Fruit fly (Drosophila melanogaster): ENCODE measurements around the gene CG8925.
"Not testable (repeated sequence)": the region's sequence is repeated elsewhere in the genome, so short reads cannot be mapped to it uniquely, and the experiment has no call there.

Gene CG8925

dm6 chr3R:16168088-16168487 lies 3.7 kb upstream of the CG8925 start:
- TF ChIP-seq Myc (optimal IDR thresholded peaks at IDR 0.05) (no peak), insv (optimal IDR thresholded peaks at IDR 0.05) (no peak), psq (optimal IDR thresholded peaks at IDR 0.05) (no peak), h (optimal IDR thresholded peaks at IDR 0.05) (no peak), ttk (optimal IDR thresholded peaks at IDR 0.05) (no peak), Sin3A (optimal IDR thresholded peaks at IDR 0.05) (no peak)

DNA sequence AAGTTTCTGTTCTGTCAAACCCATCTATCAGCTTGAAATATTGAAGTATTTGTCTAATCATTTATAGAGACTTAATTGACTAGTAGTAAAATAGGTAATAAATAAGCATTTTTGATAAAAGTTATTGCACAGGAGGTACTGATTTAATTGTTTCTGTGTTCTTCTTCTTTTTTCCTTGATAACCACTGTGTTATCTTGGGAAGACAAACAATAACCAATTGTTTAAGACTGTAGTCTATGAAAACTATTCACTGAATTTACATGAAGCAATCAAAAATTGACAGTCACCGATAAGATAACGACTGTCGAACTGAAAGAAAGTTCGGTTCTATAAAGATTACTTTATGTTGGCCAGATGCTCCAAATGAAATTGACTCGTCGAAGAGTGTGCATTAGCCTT lies 1.7 kb downstream of the CG8925 start:
- TF ChIP-seq ttk (optimal IDR thresholded peaks at IDR 0.05): no peak
- TF ChIP-seq h (optimal IDR thresholded peaks at IDR 0.05): no peak
- TF ChIP-seq insv (optimal IDR thresholded peaks at IDR 0.05): no peak
- TF ChIP-seq Sin3A (optimal IDR thresholded peaks at IDR 0.05): no peak
- no peak for TF ChIP-seq Myc (optimal IDR thresholded peaks at IDR 0.05)
- TF ChIP-seq psq (optimal IDR thresholded peaks at IDR 0.05): no peak

DNA sequence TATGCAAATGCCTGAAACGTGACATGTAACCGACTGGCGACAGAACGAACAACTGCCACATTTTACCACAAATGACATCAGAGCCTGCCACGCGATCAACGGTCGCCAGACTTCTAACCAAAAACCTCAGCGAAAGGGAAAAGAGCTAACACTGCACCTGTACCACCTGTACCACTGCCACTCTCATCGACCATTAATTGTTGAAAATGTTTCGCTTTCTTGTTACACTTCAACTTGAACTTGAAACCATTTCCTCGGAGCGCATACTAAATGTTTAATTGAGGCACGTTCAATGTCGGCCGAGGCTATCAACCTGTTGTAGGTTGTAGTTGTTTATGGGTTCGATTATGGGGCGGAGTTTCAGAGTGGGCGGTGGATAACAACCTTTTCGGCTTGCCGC lies 4.7 kb downstream of the CG8925 start:
- no peak for TF ChIP-seq ttk (optimal IDR thresholded peaks at IDR 0.05)
- TF ChIP-seq Sin3A (optimal IDR thresholded peaks at IDR 0.05): no peak
- no peak for TF ChIP-seq insv (optimal IDR thresholded peaks at IDR 0.05)
- no peak for TF ChIP-seq h (optimal IDR thresholded peaks at IDR 0.05)
- no peak for TF ChIP-seq psq (optimal IDR thresholded peaks at IDR 0.05)
- TF ChIP-seq Myc (optimal IDR thresholded peaks at IDR 0.05): no peak

DNA sequence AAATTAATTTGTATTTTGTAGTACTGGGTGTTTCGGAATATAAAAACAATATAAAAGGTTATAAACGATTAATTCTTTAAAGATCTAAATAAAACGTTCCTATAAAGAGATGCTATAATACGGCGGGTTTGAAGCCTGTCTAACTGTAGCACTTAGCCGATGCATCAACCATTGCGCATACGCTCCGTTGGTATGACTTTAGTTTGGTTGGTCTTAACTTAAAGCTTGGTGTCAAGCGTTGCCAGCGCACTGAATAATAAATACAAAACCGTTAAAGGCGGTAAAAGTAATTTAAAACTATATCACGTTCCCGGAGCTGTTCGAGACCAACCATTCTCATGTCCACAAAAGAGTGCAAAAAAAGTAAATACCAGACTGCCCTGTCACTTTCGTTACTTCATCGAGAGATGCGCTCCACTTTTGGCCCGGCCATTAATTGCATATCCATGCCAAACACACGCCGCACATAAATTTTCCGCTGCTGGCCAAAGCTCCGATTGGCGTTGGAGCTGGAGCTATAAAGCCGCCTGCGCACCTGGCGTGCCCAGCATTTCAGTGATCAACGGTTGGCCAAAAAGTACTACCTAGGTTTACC lies 8.8 kb downstream of the CG8925 start, which contains the start of gene CG8927:
CG8927 (plus strand) TSS at position 545 of the 595 bp plus-strand sequence.
- TF ChIP-seq Sin3A (optimal IDR thresholded peaks at IDR 0.05): no peak
- TF ChIP-seq psq (optimal IDR thresholded peaks at IDR 0.05): no peak
- no peak for TF ChIP-seq Myc (optimal IDR thresholded peaks at IDR 0.05)
- no peak for TF ChIP-seq ttk (optimal IDR thresholded peaks at IDR 0.05)
- TF ChIP-seq insv (optimal IDR thresholded peaks at IDR 0.05): no peak

DNA sequence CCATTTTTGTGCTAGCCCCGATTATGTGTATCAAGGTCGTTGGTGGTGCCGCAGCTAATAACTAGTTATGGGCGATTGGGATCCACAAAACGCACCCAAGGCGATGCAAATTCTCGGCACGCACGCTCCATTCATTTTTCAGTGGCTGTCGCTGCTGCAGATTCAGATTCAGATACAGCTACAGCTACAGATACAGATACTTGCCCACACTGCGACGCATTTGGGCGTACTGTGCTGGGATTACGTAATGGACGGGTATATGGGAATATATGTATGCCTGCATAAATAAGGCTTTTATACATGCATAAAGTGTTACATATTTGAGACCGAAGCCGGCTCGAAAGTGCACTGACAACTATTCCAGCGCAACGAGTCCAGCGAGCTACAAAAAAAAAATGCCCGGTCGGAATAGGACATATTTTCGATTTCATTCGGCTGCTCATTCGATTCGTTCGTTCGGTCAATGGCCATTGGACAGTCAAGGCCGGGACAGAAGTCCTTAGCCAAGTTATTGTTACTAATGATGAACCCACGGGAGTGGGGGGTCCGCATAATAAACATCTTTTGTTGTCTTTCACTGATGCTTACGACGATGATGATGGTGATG lies 10.6 kb downstream of the CG8925 start:
- no peak for TF ChIP-seq Myc (optimal IDR thresholded peaks at IDR 0.05)
- no peak for TF ChIP-seq ttk (optimal IDR thresholded peaks at IDR 0.05)
- TF ChIP-seq h (optimal IDR thresholded peaks at IDR 0.05): no peak
- TF ChIP-seq insv (optimal IDR thresholded peaks at IDR 0.05): no peak
- no peak for TF ChIP-seq psq (optimal IDR thresholded peaks at IDR 0.05)

DNA sequence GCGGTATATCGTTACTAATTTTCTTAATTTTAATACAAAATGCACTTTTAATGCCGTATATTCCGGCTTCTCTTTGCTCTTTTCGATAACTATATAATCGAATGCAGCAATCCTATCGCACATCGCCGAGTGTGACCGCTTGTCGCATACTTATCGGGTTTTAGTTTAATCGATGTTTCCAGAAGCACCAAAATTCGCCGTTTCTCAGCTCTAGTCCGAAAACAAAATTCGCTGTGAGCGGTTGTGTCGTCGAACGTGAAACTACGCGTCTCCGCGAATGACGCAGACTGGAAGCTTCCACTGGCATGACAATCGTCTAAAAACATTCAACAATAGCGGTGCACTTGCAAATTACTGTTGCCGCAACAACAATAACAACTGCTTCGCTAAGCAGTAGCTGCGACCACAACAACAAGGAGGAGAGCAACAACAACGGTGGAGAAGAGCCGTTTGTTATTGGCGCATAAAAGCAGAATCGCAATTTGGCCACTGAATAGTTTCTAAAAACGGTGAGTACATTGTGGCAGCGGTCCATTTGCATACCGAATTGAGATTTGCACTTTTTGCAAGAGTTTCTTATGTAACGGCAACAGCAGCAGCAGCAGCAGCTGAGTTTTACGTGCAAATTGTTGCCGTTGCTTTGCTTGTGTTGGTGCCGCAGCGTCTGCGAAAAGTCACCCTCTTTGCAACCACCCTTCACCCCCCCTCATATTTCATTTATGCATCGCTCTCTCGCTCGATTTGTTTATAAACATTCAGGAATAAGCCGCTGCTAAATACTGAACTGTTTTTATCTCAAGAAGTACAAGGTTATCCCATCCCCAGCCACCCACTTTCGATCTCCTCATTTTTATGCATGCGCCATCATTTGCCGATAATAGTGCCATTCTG lies 15.2 kb downstream of the CG8925 start, which contains the start of gene sra:
sra (plus strand) TSS at position 209 of the 891 bp plus-strand sequence.
- no peak for TF ChIP-seq h (optimal IDR thresholded peaks at IDR 0.05)
- TF ChIP-seq Sin3A (optimal IDR thresholded peaks at IDR 0.05): no peak
- TF ChIP-seq insv (optimal IDR thresholded peaks at IDR 0.05): no peak
- TF ChIP-seq psq (optimal IDR thresholded peaks at IDR 0.05): no peak
- no peak for TF ChIP-seq ttk (optimal IDR thresholded peaks at IDR 0.05)
- TF ChIP-seq Myc (optimal IDR thresholded peaks at IDR 0.05): no peak

DNA sequence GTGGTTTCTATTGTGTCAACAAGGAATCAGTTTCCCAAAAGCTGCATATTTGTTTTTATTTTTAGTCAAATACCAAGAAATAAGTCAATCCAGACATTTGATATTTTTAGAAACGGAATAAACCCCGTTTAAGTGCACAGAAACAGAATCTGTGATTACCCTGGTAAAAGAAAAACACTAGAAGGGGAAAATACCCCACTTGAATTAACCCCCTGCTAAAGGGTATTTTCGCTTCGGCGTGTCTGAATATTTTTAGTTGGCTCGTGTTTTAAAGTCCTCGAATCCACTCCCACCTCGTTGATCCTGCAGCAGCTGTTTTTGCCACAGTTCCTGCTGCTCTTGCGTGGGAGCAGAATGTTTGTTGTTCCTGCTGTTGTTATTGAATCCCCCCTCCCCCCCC lies 15.9 kb downstream of the CG8925 start:
- TF ChIP-seq ttk (optimal IDR thresholded peaks at IDR 0.05): no peak
- TF ChIP-seq Myc (optimal IDR thresholded peaks at IDR 0.05): no peak
- TF ChIP-seq h (optimal IDR thresholded peaks at IDR 0.05): no peak
- no peak for TF ChIP-seq insv (optimal IDR thresholded peaks at IDR 0.05)
- TF ChIP-seq Sin3A (optimal IDR thresholded peaks at IDR 0.05): no peak
- no peak for TF ChIP-seq psq (optimal IDR thresholded peaks at IDR 0.05)

DNA sequence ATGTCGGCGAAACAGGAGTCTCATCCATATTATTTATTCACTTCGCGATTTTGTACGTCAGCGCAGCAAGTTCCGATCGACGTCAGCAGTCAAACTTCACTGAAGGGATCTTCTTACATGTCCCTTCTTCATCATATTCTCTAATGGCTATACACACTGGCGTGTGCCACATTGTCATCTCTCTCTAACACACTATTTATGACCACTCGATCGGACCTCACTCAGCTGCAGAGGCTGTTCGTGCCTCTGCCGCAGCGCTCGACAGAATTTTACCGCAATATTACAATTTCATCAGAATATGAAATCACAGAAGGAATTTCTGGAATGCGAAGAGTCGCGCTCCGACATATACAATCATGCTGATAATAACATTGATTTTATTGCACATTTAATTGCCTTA lies 17.7 kb downstream of the CG8925 start, which contains the start of gene Bin1:
Bin1 (minus strand) TSS at position 101 of the 400 bp plus-strand sequence.
- not testable (repeated sequence) for TF ChIP-seq insv, ttk, h (optimal IDR thresholded peaks at IDR 0.05)

DNA sequence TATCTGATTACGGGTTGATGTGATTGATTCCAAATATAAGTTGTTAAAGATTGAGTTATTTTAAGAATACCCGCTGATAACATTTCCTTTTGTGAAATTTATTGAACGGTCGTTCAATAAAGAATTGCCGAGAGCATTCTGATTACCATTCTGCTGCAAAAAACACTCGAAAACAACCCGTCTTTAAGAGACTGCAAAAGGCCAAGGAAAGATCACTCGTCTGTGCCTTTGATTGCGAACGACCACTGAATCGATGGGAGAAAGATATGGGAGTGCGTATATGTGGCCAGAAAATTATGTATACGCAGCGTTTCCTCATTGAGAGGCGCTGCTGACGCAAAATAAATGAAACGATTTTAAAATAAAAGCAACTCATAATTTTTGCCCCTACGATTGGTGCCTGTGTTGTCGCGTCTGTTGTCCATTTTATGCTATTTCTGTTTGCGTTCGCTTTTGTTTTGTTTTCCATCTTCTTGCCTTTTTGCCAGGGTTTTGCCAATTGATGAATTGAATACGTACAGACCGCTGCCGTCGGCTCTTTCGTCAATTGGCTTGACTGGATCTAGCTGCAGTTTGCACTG lies 18.5 kb downstream of the CG8925 start:
- TF ChIP-seq insv (optimal IDR thresholded peaks at IDR 0.05) (no peak), ttk (optimal IDR thresholded peaks at IDR 0.05) (no peak), psq (optimal IDR thresholded peaks at IDR 0.05) (no peak)

dm6 chr3R:16190782-16191181 lies 19.0 kb downstream of the CG8925 start:
- TF ChIP-seq Myc (optimal IDR thresholded peaks at IDR 0.05): no peak
- no peak for TF ChIP-seq Sin3A (optimal IDR thresholded peaks at IDR 0.05)
- TF ChIP-seq ttk (optimal IDR thresholded peaks at IDR 0.05): no peak
- no peak for TF ChIP-seq psq (optimal IDR thresholded peaks at IDR 0.05)
- TF ChIP-seq h (optimal IDR thresholded peaks at IDR 0.05): no peak
- TF ChIP-seq insv (optimal IDR thresholded peaks at IDR 0.05): no peak

DNA sequence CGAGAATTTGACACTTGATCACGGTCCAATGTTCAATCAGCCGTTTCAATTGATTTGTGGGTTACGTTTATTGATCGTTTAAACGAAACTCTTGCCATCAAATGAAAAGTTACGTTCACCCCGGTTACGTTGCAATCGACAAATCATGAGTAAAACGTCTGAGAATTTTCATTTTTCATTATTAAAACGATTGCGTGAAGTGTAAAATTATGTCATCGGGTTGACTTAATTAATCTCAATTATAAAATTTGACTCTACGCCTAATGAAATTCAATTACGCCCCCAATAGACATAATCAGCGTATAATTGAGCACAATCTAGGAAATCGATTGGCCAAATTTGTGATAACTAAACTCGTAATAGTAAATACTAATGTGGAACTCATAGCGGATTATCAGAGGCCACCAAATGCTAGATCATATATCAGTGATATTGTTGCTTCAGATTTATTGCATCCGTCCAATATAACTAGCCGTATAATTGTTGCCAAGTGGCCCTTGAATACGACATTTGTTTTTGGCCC lies 28.8 kb downstream of the CG8925 start:
- TF ChIP-seq ttk (optimal IDR thresholded peaks at IDR 0.05) (no peak), psq (optimal IDR thresholded peaks at IDR 0.05) (no peak), Sin3A (optimal IDR thresholded peaks at IDR 0.05) (no peak), insv (optimal IDR thresholded peaks at IDR 0.05) (no peak), Myc (optimal IDR thresholded peaks at IDR 0.05) (no peak), h (optimal IDR thresholded peaks at IDR 0.05) (no peak)

Measured in Kc167 (cell line).